Fruit fly (Drosophila melanogaster): ENCODE data around the gene ss.

- TF ChIP-seq CG7045 (GFP tag; optimal IDR thresholded peaks at IDR 0.05) = no peak
- no peak for TF ChIP-seq CG12768 (GFP tag; optimal IDR thresholded peaks at IDR 0.05)
Observed at dm6 chr3R:16436374-16437037, 33.0 kb upstream of the ss start, which contains the start of gene mRpS33.

All from whole organism, adult.